Worm (Caenorhabditis elegans) whole organism, mixed stage, embryonic: Measurements from ENCODE around the gene daf-41.

Experiments
- M03D4.4 ChIP-seq: sonication (generic microtip); optimal IDR thresholded peaks from 2 replicates; lab custom pipeline; 2017; ENCODE audit warnings: mild to moderate bottlenecking, missing genetic modification characterization, missing compliant biosample characterization
- bed-3 ChIP-seq: fragments of 200-800 bp; sonication (Bioruptor generic); optimal IDR thresholded peaks from 3 replicates; lab custom pipeline; 2018; ENCODE audit warnings: mild to moderate bottlenecking, missing genetic modification characterization, moderate library complexity, missing compliant biosample characterization
- blmp-1 ChIP-seq: fragments of 150-350 bp; optimal IDR thresholded peaks from 2 replicates; lab custom pipeline; 2014; ENCODE audit warnings: missing biosample characterization, missing genetic modification characterization
- ceh-39 ChIP-seq: fragments of 150-350 bp; optimal IDR thresholded peaks from 2 replicates; lab custom pipeline; 2014; ENCODE audit warnings: missing biosample characterization, missing genetic modification characterization
- ceh-43 ChIP-seq: fragments of 200-800 bp; sonication (Bioruptor generic); optimal IDR thresholded peaks from 2 replicates; lab custom pipeline; 2018; ENCODE audit warnings: mild to moderate bottlenecking, missing genetic modification characterization, moderate library complexity, missing compliant biosample characterization
- ceh-83 ChIP-seq: fragments of 200-800 bp; sonication (Bioruptor generic); optimal IDR thresholded peaks from 2 replicates; lab custom pipeline; 2018; ENCODE audit warnings: mild to moderate bottlenecking, missing genetic modification characterization, missing compliant biosample characterization
- ces-1 ChIP-seq: fragments of 150-350 bp; optimal IDR thresholded peaks from 2 replicates; lab custom pipeline; 2014; ENCODE audit warnings: missing biosample characterization, missing genetic modification reagents, missing genetic modification characterization
- cnd-1 ChIP-seq: fragments of 200-800 bp; sonication (Bioruptor generic); optimal IDR thresholded peaks from 2 replicates; lab custom pipeline; 2018; ENCODE audit warnings: mild to moderate bottlenecking, missing genetic modification characterization, missing compliant biosample characterization
- elt-3 ChIP-seq: fragments of 150-350 bp; optimal IDR thresholded peaks from 2 replicates; lab custom pipeline; 2014; ENCODE audit warnings: missing biosample characterization, missing genetic modification characterization
- flh-1 ChIP-seq: fragments of 200-800 bp; sonication (Bioruptor generic); optimal IDR thresholded peaks from 2 replicates; lab custom pipeline; 2018; ENCODE audit warnings: mild to moderate bottlenecking, missing genetic modification characterization, moderate library complexity, missing compliant biosample characterization
- ham-2 ChIP-seq: fragments of 200-800 bp; sonication (Bioruptor generic); optimal IDR thresholded peaks from 2 replicates; lab custom pipeline; 2018; ENCODE audit warnings: mild to moderate bottlenecking, missing genetic modification characterization, missing compliant biosample characterization
- hlh-1 ChIP-seq: fragments of 150-350 bp; optimal IDR thresholded peaks from 2 replicates; lab custom pipeline; 2014; ENCODE audit warnings: missing biosample characterization, missing genetic modification reagents, missing genetic modification characterization
- lin-13 ChIP-seq: fragments of 150-350 bp; optimal IDR thresholded peaks from 2 replicates; lab custom pipeline; 2014; ENCODE audit warnings: missing biosample characterization, missing genetic modification characterization
- lin-32 ChIP-seq: fragments of 200-800 bp; sonication (Bioruptor generic); optimal IDR thresholded peaks from 2 replicates; lab custom pipeline; 2018; ENCODE audit warnings: mild to moderate bottlenecking, missing genetic modification characterization, missing compliant biosample characterization
- lsy-2 ChIP-seq: fragments of 150-350 bp; optimal IDR thresholded peaks from 2 replicates; lab custom pipeline; 2014; ENCODE audit warnings: missing biosample characterization, missing genetic modification characterization
- mab-5 ChIP-seq: fragments of 150-350 bp; optimal IDR thresholded peaks from 2 replicates; lab custom pipeline; 2014; ENCODE audit warnings: missing biosample characterization, missing genetic modification characterization
- mep-1 ChIP-seq: fragments of 150-350 bp; optimal IDR thresholded peaks from 2 replicates; lab custom pipeline; 2017; ENCODE audit warnings: missing biosample characterization, missing genetic modification reagents, missing genetic modification characterization, inconsistent platforms
- mls-2 ChIP-seq: sonication (generic microtip); optimal IDR thresholded peaks from 2 replicates; lab custom pipeline; 2016; ENCODE audit warnings: mild to moderate bottlenecking, missing genetic modification characterization, moderate library complexity, missing compliant biosample characterization
- nhr-12 ChIP-seq: fragments of 150-350 bp; optimal IDR thresholded peaks from 2 replicates; lab custom pipeline; 2014; ENCODE audit warnings: missing biosample characterization, missing genetic modification characterization
- nhr-2 ChIP-seq: fragments of 150-350 bp; optimal IDR thresholded peaks from 2 replicates; lab custom pipeline; 2014; ENCODE audit warnings: missing biosample characterization, missing genetic modification characterization
- nhr-237 ChIP-seq: fragments of 150-350 bp; optimal IDR thresholded peaks from 2 replicates; lab custom pipeline; 2014; ENCODE audit warnings: missing biosample characterization, missing genetic modification characterization
- nhr-28 ChIP-seq: fragments of 150-350 bp; optimal IDR thresholded peaks from 2 replicates; lab custom pipeline; 2014; ENCODE audit warnings: missing biosample characterization, missing genetic modification characterization
- sem-2 ChIP-seq: fragments of 200-800 bp; sonication (Bioruptor generic); optimal IDR thresholded peaks from 2 replicates; lab custom pipeline; 2018; ENCODE audit warnings: mild to moderate bottlenecking, missing genetic modification characterization, missing compliant biosample characterization
- snpc-4 ChIP-seq: fragments of 150-350 bp; optimal IDR thresholded peaks from 2 replicates; lab custom pipeline; 2014; ENCODE audit warnings: missing biosample characterization, missing genetic modification characterization
- sptf-1 ChIP-seq: sonication (generic microtip); optimal IDR thresholded peaks from 2 replicates; lab custom pipeline; 2017; ENCODE audit warnings: mild to moderate bottlenecking, missing genetic modification characterization, moderate library complexity, missing compliant biosample characterization
- tbx-8 ChIP-seq: fragments of 200-800 bp; sonication (Bioruptor generic); optimal IDR thresholded peaks from 2 replicates; lab custom pipeline; 2018; ENCODE audit warnings: mild to moderate bottlenecking, missing genetic modification characterization, moderate library complexity, missing compliant biosample characterization
- unc-120 ChIP-seq: sonication (generic microtip); optimal IDR thresholded peaks from 2 replicates; lab custom pipeline; 2017; ENCODE audit warnings: missing genetic modification characterization, missing compliant biosample characterization; ENCODE audit not compliant: poor library complexity, severe bottlenecking
- unc-39 ChIP-seq: fragments of 150-350 bp; optimal IDR thresholded peaks from 2 replicates; lab custom pipeline; 2014; ENCODE audit warnings: missing biosample characterization, missing genetic modification characterization
- unc-62 ChIP-seq: fragments of 150-350 bp; optimal IDR thresholded peaks from 2 replicates; lab custom pipeline; 2014; ENCODE audit warnings: missing biosample characterization, missing genetic modification reagents, missing genetic modification characterization
- zip-8 ChIP-seq: fragments of 150-350 bp; optimal IDR thresholded peaks from 2 replicates; lab custom pipeline; 2014; ENCODE audit warnings: missing biosample characterization, missing genetic modification characterization
- ztf-11 ChIP-seq: fragments of 150-350 bp; optimal IDR thresholded peaks from 2 replicates; lab custom pipeline; 2014; ENCODE audit warnings: missing biosample characterization, missing genetic modification characterization

daf-41 gene

DNA sequence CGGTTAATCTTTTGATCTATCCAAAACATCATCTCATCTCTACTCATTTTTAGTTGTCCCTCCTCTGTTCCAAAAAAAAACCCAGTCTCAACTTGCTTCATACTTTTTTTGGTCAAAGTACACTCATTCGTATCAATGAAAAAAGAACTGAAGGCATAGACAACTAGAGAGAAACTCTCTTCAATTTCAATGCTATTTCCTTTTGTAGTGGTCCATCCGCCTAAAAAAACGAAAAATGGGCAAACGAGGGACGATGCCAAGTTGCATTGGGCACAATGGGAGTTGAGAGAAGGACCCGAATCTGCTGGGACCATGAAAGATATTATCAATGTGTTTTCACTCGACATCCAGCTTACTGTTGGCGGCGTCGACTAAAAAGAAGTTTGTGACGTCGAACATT lies 5.7 kb upstream of the daf-41 start:
- no peak for TF ChIP-seq sptf-1 (tag; lab: Kevin White, UChicago)
- TF ChIP-seq ham-2 (GFP tag; lab: Kevin White, UChicago) = no peak
- TF ChIP-seq M03D4.4 = no peak
- no peak for TF ChIP-seq ztf-11 (tag; lab: Kevin White, UChicago)
- TF ChIP-seq ceh-39 = no peak
- TF ChIP-seq nhr-28 (tag; lab: Kevin White, UChicago) = no peak
- no peak for TF ChIP-seq nhr-2
- TF ChIP-seq nhr-237 (tag; lab: Kevin White, UChicago) = no peak
- no peak for TF ChIP-seq sem-2 (GFP tag; lab: Kevin White, UChicago)
- no peak for TF ChIP-seq cnd-1 (tag; lab: Kevin White, UChicago)
- TF ChIP-seq, all 35 proteins: peak for 0

DNA sequence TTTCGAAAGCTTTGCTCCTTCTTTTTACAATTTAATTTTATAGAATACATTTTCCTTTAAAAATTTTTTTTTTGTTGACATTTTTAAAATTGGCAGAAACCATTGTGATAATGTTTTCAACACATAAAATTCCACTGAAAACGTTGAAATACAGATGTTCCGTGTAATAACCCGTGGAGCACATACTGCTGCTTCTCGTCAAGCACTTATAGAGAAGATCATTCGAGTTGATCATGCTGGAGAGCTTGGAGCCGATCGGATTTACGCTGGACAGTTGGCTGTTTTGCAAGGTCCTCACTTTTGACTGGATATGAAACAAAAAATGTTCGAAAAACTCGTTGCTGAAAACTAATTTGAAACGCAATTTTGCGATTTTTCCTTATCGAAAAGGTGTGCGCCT lies 3.2 kb upstream of the daf-41 start, which contains the start of gene clk-1:
clk-1 (plus strand) TSS at position 155 of the 400 bp plus-strand sequence.
- TF ChIP-seq mab-5 (tag; lab: Kevin White, UChicago) (no peak), mls-2 (tag; lab: Kevin White, UChicago) (no peak), blmp-1 (no peak), bed-3 (GFP tag; lab: Kevin White, UChicago) (no peak), ceh-43 (GFP tag; lab: Kevin White, UChicago) (no peak), sem-2 (GFP tag; lab: Kevin White, UChicago) (no peak), lin-13 (tag; lab: Kevin White, UChicago) (no peak), ham-2 (GFP tag; lab: Kevin White, UChicago) (no peak), ceh-39 (no peak), hlh-1 (tag; lab: Kevin White, UChicago) (no peak), cnd-1 (tag; lab: Kevin White, UChicago) (no peak), nhr-2 (no peak), unc-39 (tag; lab: Kevin White, UChicago) (no peak), M03D4.4 (no peak), tbx-8 (GFP tag; lab: Kevin White, UChicago) (no peak)

DNA sequence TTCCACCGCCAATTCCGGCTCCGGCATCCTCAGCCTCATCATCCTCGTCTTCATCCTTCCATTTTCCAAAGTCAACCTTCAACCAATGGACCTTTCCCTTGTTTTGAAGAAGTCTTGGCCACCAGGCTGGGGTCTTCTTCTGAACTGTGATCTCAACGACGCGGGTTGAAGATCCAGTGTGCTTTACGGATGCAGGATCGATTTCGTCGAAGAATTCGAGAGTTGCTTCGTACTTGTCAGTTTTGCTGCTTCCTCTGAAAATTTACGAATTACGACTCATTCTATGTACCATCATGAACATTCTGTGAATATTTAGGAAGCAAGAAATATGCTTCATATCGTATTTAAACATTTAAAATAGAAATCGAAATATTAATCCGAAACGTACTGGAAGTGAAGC lies 315 bp downstream of the daf-41 start:
- TF ChIP-seq nhr-12 (tag; lab: Kevin White, UChicago) (no peak), ceh-83 (no peak), elt-3 (tag; lab: Kevin White, UChicago) (no peak), tbx-8 (GFP tag; lab: Kevin White, UChicago) (no peak), lsy-2 (tag; lab: Kevin White, UChicago) (no peak), unc-120 (no peak), flh-1 (no peak), hlh-1 (tag; lab: Kevin White, UChicago) (no peak), sem-2 (GFP tag; lab: Kevin White, UChicago) (no peak), nhr-237 (tag; lab: Kevin White, UChicago) (no peak), ztf-11 (tag; lab: Kevin White, UChicago) (no peak), ceh-43 (GFP tag; lab: Kevin White, UChicago) (no peak)
- TF ChIP-seq, all 35 proteins: peak for 0

DNA sequence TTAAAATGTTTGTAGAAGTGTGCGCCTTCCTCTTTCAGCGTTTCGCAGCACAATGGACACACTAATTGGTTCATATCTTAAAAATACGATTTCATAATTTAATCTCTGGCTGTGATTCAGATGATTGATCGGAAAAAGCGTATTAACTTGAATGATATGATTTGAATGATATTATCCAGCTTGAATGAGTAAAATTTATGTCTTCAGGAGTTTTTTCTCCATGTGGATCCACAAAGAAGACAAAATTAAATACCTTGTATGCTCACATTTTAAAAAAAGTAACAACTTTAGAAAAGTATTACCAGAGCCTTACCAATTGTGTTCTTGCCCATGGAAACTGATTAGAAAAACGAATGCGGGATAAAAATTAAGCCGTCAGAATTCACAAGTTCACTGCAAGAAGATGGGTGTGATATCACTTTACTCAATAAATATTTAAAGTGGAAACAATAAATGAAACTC lies 1.1 kb downstream of the daf-41 start, which contains the start of gene ztf-8:
ztf-8 (minus strand) TSS at position 76 of the 462 bp plus-strand sequence.
- no peak for TF ChIP-seq zip-8 (tag; lab: Kevin White, UChicago)
- peak; percentile 3 for TF ChIP-seq ces-1
- TF ChIP-seq, all 35 proteins: peak for 1

ce11 chrIII:5269814-5270213 lies 4.8 kb downstream of the daf-41 start, which contains the start of gene ZC395.4:
TSS of gene ZC395.4 (plus strand) at chrIII:5270114.
- no peak for TF ChIP-seq bed-3 (GFP tag; lab: Kevin White, UChicago)
- TF ChIP-seq nhr-28 (tag; lab: Kevin White, UChicago) = no peak
- no peak for TF ChIP-seq elt-3 (tag; lab: Kevin White, UChicago)
- TF ChIP-seq lin-13 (tag; lab: Kevin White, UChicago) = no peak
- no peak for TF ChIP-seq ztf-11 (tag; lab: Kevin White, UChicago)
- no peak for TF ChIP-seq unc-62 (GFP tag; lab: Kevin White, UChicago)
- no peak for TF ChIP-seq mep-1 (tag; lab: Kevin White, UChicago)
- TF ChIP-seq tbx-8 (GFP tag; lab: Kevin White, UChicago) = no peak
- no peak for TF ChIP-seq snpc-4 (tag; lab: Kevin White, UChicago)
- TF ChIP-seq lin-32 (GFP tag; lab: Kevin White, UChicago) = no peak
- no peak for TF ChIP-seq ham-2 (GFP tag; lab: Kevin White, UChicago)
- no peak for TF ChIP-seq hlh-1 (tag; lab: Kevin White, UChicago)
- no peak for TF ChIP-seq blmp-1
- TF ChIP-seq zip-8 (tag; lab: Kevin White, UChicago) = no peak
- TF ChIP-seq nhr-237 (tag; lab: Kevin White, UChicago) = no peak
